Fruit fly (Drosophila melanogaster) whole organism, wandering third instar larva: ENCODE results near the gene CG1792.
A peak's percentile ranks its signal among the peaks of the same experiment; 100 is the strongest.

Experiments
- Abd-B ChIP-seq: fragments of >200 bp; optimal IDR thresholded peaks from 2 replicates; lab custom pipeline; 2017; ENCODE audit warnings: missing biosample characterization, missing genetic modification characterization
- CG32264 ChIP-seq: fragments of 200-800 bp; sonication (Bioruptor generic); optimal IDR thresholded peaks from 2 replicates; lab custom pipeline; 2016; ENCODE audit warnings: missing biosample characterization, missing genetic modification characterization
- GATAd ChIP-seq: sonication (Bioruptor generic); optimal IDR thresholded peaks from 2 replicates; lab custom pipeline; 2016; ENCODE audit warnings: missing biosample characterization, missing genetic modification characterization
- Hnf4 ChIP-seq: fragments of 200-800 bp; sonication (Bioruptor generic); optimal IDR thresholded peaks from 2 replicates; lab custom pipeline; 2016; ENCODE audit warnings: missing biosample characterization, mild to moderate bottlenecking, missing genetic modification characterization
- Hr83 ChIP-seq: fragments of 200-300 bp; sonication (Bioruptor generic); optimal IDR thresholded peaks from 2 replicates; lab custom pipeline; 2016; ENCODE audit warnings: missing biosample characterization, mild to moderate bottlenecking, missing genetic modification characterization, moderate library complexity; ENCODE audit not compliant: poor library complexity, severe bottlenecking
- Jra ChIP-seq: sonication (Bioruptor generic); optimal IDR thresholded peaks from 2 replicates; lab custom pipeline; 2016; ENCODE audit warnings: missing biosample characterization, missing genetic modification characterization
- Mio ChIP-seq: sonication (Bioruptor generic); optimal IDR thresholded peaks from 2 replicates; lab custom pipeline; 2016; ENCODE audit warnings: missing biosample characterization, missing genetic modification characterization
- Myc ChIP-seq: fragments of >200 bp; optimal IDR thresholded peaks from 2 replicates; lab custom pipeline; 2017
- N ChIP-seq: fragments of >200 bp; optimal IDR thresholded peaks from 2 replicates; lab custom pipeline; 2018; ENCODE audit warnings: missing biosample characterization, missing external identifiers, missing genetic modification characterization
- OdsH ChIP-seq: fragments of 200-800 bp; sonication (Bioruptor generic); optimal IDR thresholded peaks from 2 replicates; lab custom pipeline; 2016; ENCODE audit warnings: missing biosample characterization, mild to moderate bottlenecking, missing genetic modification characterization
- Rel ChIP-seq, 2 experiments: fragments of 200-800 bp; sonication (Bioruptor generic) in 1 of 2; optimal IDR thresholded peaks; 2 replicates in 1 of 2; 3 replicates in 1 of 2; lab custom pipeline; 2016 to 2019; ENCODE audit warnings: mild to moderate bottlenecking in 2 of 2, missing biosample characterization in 2 of 2, missing genetic modification characterization in 2 of 2, moderate library complexity in 1 of 2
- Sp1 ChIP-seq: fragments of 200-800 bp; sonication (Bioruptor generic); optimal IDR thresholded peaks from 3 replicates; lab custom pipeline; 2019; ENCODE audit warnings: missing biosample characterization, mild to moderate bottlenecking, missing genetic modification characterization, moderate library complexity
- Vsx2 ChIP-seq: fragments of 200-300, 225-300 bp; sonication (Bioruptor generic); optimal IDR thresholded peaks from 2 replicates; lab custom pipeline; 2018; ENCODE audit warnings: missing biosample characterization, missing genetic modification characterization; ENCODE audit not compliant: partially characterized antibody
- br ChIP-seq: fragments of 200-800 bp; sonication (Bioruptor generic); optimal IDR thresholded peaks from 2 replicates; lab custom pipeline; 2016; ENCODE audit warnings: missing biosample characterization, missing genetic modification characterization
- brk ChIP-seq: fragments of 200-800 bp; sonication (Bioruptor generic); optimal IDR thresholded peaks from 2 replicates; lab custom pipeline; 2016; ENCODE audit warnings: missing biosample characterization, mild to moderate bottlenecking, missing genetic modification characterization
- dl ChIP-seq, 2 experiments: fragments of 175-275, 200-275 bp in 1 of 2; fragments of 200-275 bp in 1 of 2; sonication (Bioruptor generic); optimal IDR thresholded peaks; lab custom pipeline; 2018; ENCODE audit warnings: mild to moderate bottlenecking in 2 of 2, missing biosample characterization in 2 of 2, missing genetic modification characterization in 2 of 2, moderate library complexity in 2 of 2; ENCODE audit not compliant: partially characterized antibody in 2 of 2, insufficient read depth in 1 of 2
- dsf ChIP-seq: sonication (Bioruptor generic); optimal IDR thresholded peaks from 2 replicates; lab custom pipeline; 2016; ENCODE audit warnings: missing biosample characterization, missing genetic modification characterization, borderline replicate concordance
- ey ChIP-seq: fragments of 200-800 bp; sonication (Bioruptor generic); optimal IDR thresholded peaks from 2 replicates; lab custom pipeline; 2016; ENCODE audit warnings: missing biosample characterization, missing genetic modification characterization
- foxo ChIP-seq, 2 experiments: fragments of 200-800 bp; sonication (Bioruptor generic); optimal IDR thresholded peaks; 2 replicates in 1 of 2; 3 replicates in 1 of 2; lab custom pipeline; 2016 to 2017; ENCODE audit warnings: missing biosample characterization in 2 of 2, missing genetic modification characterization in 2 of 2
- h ChIP-seq: fragments of 200-800 bp; sonication (Bioruptor generic); optimal IDR thresholded peaks from 3 replicates; lab custom pipeline; 2016; ENCODE audit warnings: missing biosample characterization, mild to moderate bottlenecking, missing genetic modification characterization
- jim ChIP-seq: fragments of 175-275, 200-325 bp; sonication (Bioruptor generic); optimal IDR thresholded peaks from 2 replicates; lab custom pipeline; 2016; ENCODE audit warnings: missing biosample characterization, mild to moderate bottlenecking, missing genetic modification characterization
- rgr ChIP-seq: fragments of 200-800 bp; sonication (Bioruptor generic); optimal IDR thresholded peaks from 3 replicates; lab custom pipeline; 2016; ENCODE audit warnings: missing biosample characterization, mild to moderate bottlenecking, missing genetic modification characterization
- sage ChIP-seq: fragments of 200-800 bp; sonication (Bioruptor generic); optimal IDR thresholded peaks from 2 replicates; lab custom pipeline; 2016; ENCODE audit warnings: missing biosample characterization, mild to moderate bottlenecking, missing genetic modification characterization
- sv ChIP-seq: fragments of 200-800 bp; sonication (Bioruptor generic); optimal IDR thresholded peaks from 3 replicates; lab custom pipeline; 2016; ENCODE audit warnings: missing biosample characterization, missing genetic modification characterization
- tai ChIP-seq: sonication (Bioruptor generic); optimal IDR thresholded peaks from 2 replicates; lab custom pipeline; 2016; ENCODE audit warnings: missing biosample characterization, missing genetic modification characterization
- usp ChIP-seq: fragments of >200 bp; optimal IDR thresholded peaks from 2 replicates; lab custom pipeline; 2017; ENCODE audit warnings: missing biosample characterization, missing genetic modification characterization

The CG1792 gene

dm6 chr3R:31596071-31596883, 19.8 kb upstream of the CG1792 start, which contains the start of gene RpL6:
Gene RpL6 (minus strand): TSS chr3R:31596204.
- TF ChIP-seq tai (GFP tag; lab: Kevin White, UChicago) (no peak), jim (GFP tag; lab: Kevin White, UChicago) (no peak), Sp1 (GFP tag; lab: Kevin White, UChicago) (peak; percentile 45), Hr83 (GFP tag; lab: Kevin White, UChicago) (peak; percentile 15), Hnf4 (GFP tag; lab: Kevin White, UChicago) (peak; percentile 35), Rel (GFP tag; optimal IDR thresholded peaks at IDR 0.05; lab: Kevin White, UChicago) (no peak), Rel (tag; optimal IDR thresholded peaks at IDR 0.05; lab: Kevin White, UChicago) (peak; percentile 20), N (GFP tag; lab: Kevin White, UChicago) (no peak), h (peak; percentile 32), brk (GFP tag; lab: Kevin White, UChicago) (peak; percentile 70), Myc (lab: Kevin White, UChicago) (peak; percentile 13), Jra (GFP tag; lab: Kevin White, UChicago) (peak; percentile 15), foxo (GFP tag; optimal IDR thresholded peaks at IDR 0.05; lab: Kevin White, UChicago) (peak in 1 of 2 experiments; percentile 30)

dm6 chr3R:31597736-31598431, 18.2 kb upstream of the CG1792 start:
- TF ChIP-seq brk (GFP tag; lab: Kevin White, UChicago): no peak
- TF ChIP-seq CG32264 (GFP tag; lab: Kevin White, UChicago): no peak
- TF ChIP-seq Mio (GFP tag; lab: Kevin White, UChicago): no peak
- no peak for TF ChIP-seq ey (GFP tag; lab: Kevin White, UChicago)
- TF ChIP-seq dl (GFP tag; optimal IDR thresholded peaks at IDR 0.05; lab: Kevin White, UChicago; ENCODE audit: insufficient read depth in 1 of 2, partially characterized antibody in 2 of 2): no peak
- TF ChIP-seq Hr83 (GFP tag; lab: Kevin White, UChicago): no peak
- TF ChIP-seq Abd-B (GFP tag; lab: Kevin White, UChicago): no peak

- TF ChIP-seq br (GFP tag; lab: Kevin White, UChicago) (peak; percentile 69), dsf (GFP tag; lab: Kevin White, UChicago) (no peak), h (peak; percentile 35), tai (GFP tag; lab: Kevin White, UChicago) (no peak), GATAd (GFP tag; lab: Kevin White, UChicago) (no peak), Hnf4 (GFP tag; lab: Kevin White, UChicago) (peak; percentile 44), Sp1 (GFP tag; lab: Kevin White, UChicago) (peak; percentile 48), usp (GFP tag; lab: Kevin White, UChicago) (no peak), Hr83 (GFP tag; lab: Kevin White, UChicago) (peak; percentile 23), Rel (GFP tag; optimal IDR thresholded peaks at IDR 0.05; lab: Kevin White, UChicago) (peak; percentile 30), Rel (tag; optimal IDR thresholded peaks at IDR 0.05; lab: Kevin White, UChicago) (no peak), sage (GFP tag; lab: Kevin White, UChicago) (peak; percentile 43), ey (GFP tag; lab: Kevin White, UChicago) (no peak), OdsH (GFP tag; lab: Kevin White, UChicago) (no peak), brk (GFP tag; lab: Kevin White, UChicago) (no peak)
- TF ChIP-seq, all 38 proteins: peak for 7
These were observed 16.4 kb upstream of the CG1792 start for dm6 chr3R:31599538-31600313.

- TF ChIP-seq br (GFP tag; lab: Kevin White, UChicago) (no peak), Hr83 (GFP tag; lab: Kevin White, UChicago) (no peak), GATAd (GFP tag; lab: Kevin White, UChicago) (no peak), rgr (GFP tag; lab: Kevin White, UChicago) (no peak), dl (GFP tag; optimal IDR thresholded peaks at IDR 0.05; lab: Kevin White, UChicago; ENCODE audit: insufficient read depth in 1 of 2, partially characterized antibody in 2 of 2) (no peak), sage (GFP tag; lab: Kevin White, UChicago) (no peak), h (no peak), Myc (lab: Kevin White, UChicago) (no peak), Hnf4 (GFP tag; lab: Kevin White, UChicago) (no peak), Vsx2 (GFP tag; lab: Kevin White, UChicago) (no peak), sv (GFP tag; lab: Kevin White, UChicago) (no peak), jim (GFP tag; lab: Kevin White, UChicago) (no peak)
These were observed 12.9 kb upstream of the CG1792 start for dm6 chr3R:31603246-31603645.
